Fruit fly (Drosophila melanogaster) whole organism, embryonic: Measurements from ENCODE around the gene CG9961.

Source experiments
- B-H2 ChIP-seq: fragments of 200-800 bp; sonication (Bioruptor generic); optimal IDR thresholded peaks from 2 replicates; lab custom pipeline; 2018; ENCODE audit warnings: missing biosample characterization, mild to moderate bottlenecking, missing genetic modification characterization
- CG10267 ChIP-seq: fragments of 200-800 bp; sonication (Bioruptor generic); optimal IDR thresholded peaks from 2 replicates; lab custom pipeline; 2018; ENCODE audit warnings: missing biosample characterization, mild to moderate bottlenecking, missing genetic modification characterization, moderate library complexity
- CG10431 ChIP-seq: fragments of 200-800 bp; sonication (Bioruptor generic); optimal IDR thresholded peaks from 3 replicates; lab custom pipeline; 2018; ENCODE audit warnings: missing biosample characterization, mild to moderate bottlenecking, missing genetic modification characterization
- CG12219 ChIP-seq: fragments of 200-800 bp; sonication (Bioruptor generic); optimal IDR thresholded peaks from 3 replicates; lab custom pipeline; 2018; ENCODE audit warnings: missing biosample characterization, mild to moderate bottlenecking, missing genetic modification characterization
- CG12299 ChIP-seq: fragments of 200-800 bp; sonication (Bioruptor generic); optimal IDR thresholded peaks from 2 replicates; lab custom pipeline; 2018; ENCODE audit warnings: missing biosample characterization, mild to moderate bottlenecking, missing genetic modification characterization
- CG13123 ChIP-seq: fragments of 200-800 bp; sonication (Bioruptor generic); optimal IDR thresholded peaks from 2 replicates; lab custom pipeline; 2016; ENCODE audit warnings: missing biosample characterization, missing genetic modification characterization
- CG14965 ChIP-seq: fragments of 200-800 bp; sonication (Bioruptor generic); optimal IDR thresholded peaks from 2 replicates; lab custom pipeline; 2016; ENCODE audit warnings: missing biosample characterization, missing genetic modification characterization, borderline replicate concordance
- CG15073 ChIP-seq: fragments of 200-800 bp; sonication (Bioruptor generic); optimal IDR thresholded peaks from 2 replicates; lab custom pipeline; 2016; ENCODE audit warnings: missing biosample characterization, missing genetic modification characterization
- CG1602 ChIP-seq: fragments of 200-800 bp; sonication (Bioruptor generic); optimal IDR thresholded peaks from 3 replicates; lab custom pipeline; 2016; ENCODE audit warnings: missing biosample characterization, missing genetic modification characterization
- CG17359 ChIP-seq: fragments of 200-800 bp; sonication (Bioruptor generic); optimal IDR thresholded peaks from 3 replicates; lab custom pipeline; 2018; ENCODE audit warnings: missing biosample characterization, mild to moderate bottlenecking, missing genetic modification characterization, moderate library complexity
- CG17385 ChIP-seq: fragments of 200-800 bp; sonication (Bioruptor generic); optimal IDR thresholded peaks from 3 replicates; lab custom pipeline; 2018; ENCODE audit warnings: missing biosample characterization, mild to moderate bottlenecking, missing genetic modification characterization
- CG17568 ChIP-seq: fragments of 200-800 bp; sonication (Bioruptor generic); optimal IDR thresholded peaks from 2 replicates; lab custom pipeline; 2018; ENCODE audit warnings: missing biosample characterization, mild to moderate bottlenecking, missing genetic modification characterization, moderate library complexity
- CG18619 ChIP-seq: fragments of 200-800 bp; sonication (Bioruptor generic); optimal IDR thresholded peaks from 3 replicates; lab custom pipeline; 2017; ENCODE audit warnings: missing biosample characterization, mild to moderate bottlenecking, missing genetic modification characterization
- CG2116 ChIP-seq: fragments of 200-800 bp; sonication (Bioruptor generic); optimal IDR thresholded peaks from 3 replicates; lab custom pipeline; 2018; ENCODE audit warnings: missing biosample characterization, mild to moderate bottlenecking, missing genetic modification characterization
- CG3407 ChIP-seq: fragments of 200-800 bp; sonication (Bioruptor generic); optimal IDR thresholded peaks from 2 replicates; lab custom pipeline; 2018; ENCODE audit warnings: missing biosample characterization, mild to moderate bottlenecking, missing genetic modification characterization
- CG3995 ChIP-seq: fragments of 200-800 bp; sonication (Bioruptor generic); optimal IDR thresholded peaks from 3 replicates; lab custom pipeline; 2016; ENCODE audit warnings: missing biosample characterization, missing genetic modification characterization
- CG4730 ChIP-seq: fragments of 200-800 bp; sonication (Bioruptor generic); IDR thresholded peaks from 2 replicates; pipeline ENCODE4 v1.3.6; 2022; ENCODE audit warnings: missing biosample characterization, missing genetic modification characterization
- CG6813 ChIP-seq: fragments of 200-800 bp; sonication (Bioruptor generic); optimal IDR thresholded peaks from 2 replicates; lab custom pipeline; 2017; ENCODE audit warnings: missing biosample characterization, missing genetic modification characterization, mild to moderate bottlenecking, moderate library complexity, missing genetic modification reagents
- CG7372 ChIP-seq: fragments of 200-800 bp; sonication (Bioruptor generic); IDR thresholded peaks from 2 replicates; pipeline ENCODE4 v1.3.6; 2022; ENCODE audit warnings: missing biosample characterization, missing genetic modification characterization
- CG7745 ChIP-seq: fragments of 200-800 bp; sonication (Bioruptor generic); optimal IDR thresholded peaks from 2 replicates; lab custom pipeline; 2018; ENCODE audit warnings: missing biosample characterization, mild to moderate bottlenecking, missing genetic modification characterization, moderate library complexity
- CG8089 ChIP-seq: fragments of 200-800 bp; sonication (Bioruptor generic); optimal IDR thresholded peaks from 3 replicates; lab custom pipeline; 2016; ENCODE audit warnings: missing biosample characterization, missing genetic modification characterization
- CG8765 ChIP-seq: fragments of 200-800 bp; sonication (Bioruptor generic); IDR thresholded peaks from 2 replicates; pipeline ENCODE4 v1.3.6; 2022; ENCODE audit warnings: missing biosample characterization, missing genetic modification characterization
- CTCF ChIP-seq: fragments of 200-800 bp; sonication (Bioruptor generic); optimal IDR thresholded peaks from 2 replicates; lab custom pipeline; 2017; ENCODE audit warnings: missing biosample characterization, mild to moderate bottlenecking, missing genetic modification characterization, moderate library complexity
- CrebB ChIP-seq: fragments of 200-800 bp; sonication (Bioruptor generic); optimal IDR thresholded peaks from 3 replicates; lab custom pipeline; 2018; ENCODE audit warnings: missing biosample characterization, mild to moderate bottlenecking, missing genetic modification characterization
- Dad ChIP-seq: fragments of 200-800 bp; sonication (Bioruptor generic); optimal IDR thresholded peaks from 3 replicates; lab custom pipeline; 2016; ENCODE audit warnings: missing biosample characterization, missing genetic modification characterization
- E2f2 ChIP-seq: fragments of 200-800 bp; sonication (Bioruptor generic); IDR thresholded peaks from 2 replicates; pipeline ENCODE4 v1.3.6; 2022; ENCODE audit warnings: missing biosample characterization, missing genetic modification characterization
- Elba2 ChIP-seq: fragments of 200-800 bp; sonication (Bioruptor generic); optimal IDR thresholded peaks from 3 replicates; lab custom pipeline; 2016; ENCODE audit warnings: missing biosample characterization, missing genetic modification characterization
- H15 ChIP-seq: fragments of 200-800 bp; sonication (Bioruptor generic); IDR thresholded peaks from 3 replicates; pipeline ENCODE4 v1.3.6; 2022; ENCODE audit warnings: missing biosample characterization, missing genetic modification characterization
- HmgZ ChIP-seq: fragments of 200-800 bp; sonication (Bioruptor generic); optimal IDR thresholded peaks from 2 replicates; lab custom pipeline; 2018; ENCODE audit warnings: missing biosample characterization, mild to moderate bottlenecking, missing genetic modification characterization
- Hmr ChIP-seq: fragments of 200-800 bp; sonication (Bioruptor generic); optimal IDR thresholded peaks from 3 replicates; lab custom pipeline; 2017; ENCODE audit warnings: mild to moderate bottlenecking, missing biosample characterization, missing genetic modification reagents, missing genetic modification characterization
- Lim3 ChIP-seq: fragments of 200-800 bp; sonication (Bioruptor generic); IDR thresholded peaks from 2 replicates; pipeline ENCODE4 v1.3.6; 2022; ENCODE audit warnings: missing biosample characterization, missing genetic modification characterization
- Mad ChIP-seq: fragments of 200-800 bp; sonication (Bioruptor generic); optimal IDR thresholded peaks from 2 replicates; lab custom pipeline; 2016; ENCODE audit warnings: missing biosample characterization, missing genetic modification characterization
- Opbp ChIP-seq: fragments of 200-800 bp; sonication (Bioruptor generic); IDR thresholded peaks from 3 replicates; pipeline ENCODE4 v1.3.6; 2022; ENCODE audit warnings: missing biosample characterization, missing genetic modification characterization; ENCODE audit not compliant: partially characterized antibody
- Sry-δ ChIP-seq: fragments of 200-800 bp; sonication (Bioruptor generic); optimal IDR thresholded peaks from 2 replicates; lab custom pipeline; 2016; ENCODE audit warnings: missing biosample characterization, missing genetic modification characterization
- Ssrp ChIP-seq: fragments of 200-800 bp; sonication (Bioruptor generic); optimal IDR thresholded peaks from 2 replicates; lab custom pipeline; 2018; ENCODE audit warnings: missing biosample characterization, mild to moderate bottlenecking, missing genetic modification characterization, moderate library complexity
- br ChIP-seq: fragments of >200 bp; optimal IDR thresholded peaks from 2 replicates; lab custom pipeline; 2017
- caup ChIP-seq: fragments of 200-800 bp; sonication (Bioruptor generic); optimal IDR thresholded peaks from 3 replicates; lab custom pipeline; 2017; ENCODE audit warnings: missing biosample characterization, mild to moderate bottlenecking, missing genetic modification characterization, moderate library complexity; ENCODE audit not compliant: severe bottlenecking
- cg ChIP-seq: fragments of 200-800 bp; sonication (Bioruptor generic); optimal IDR thresholded peaks from 3 replicates; lab custom pipeline; 2019; ENCODE audit warnings: missing biosample characterization, mild to moderate bottlenecking, missing genetic modification characterization, moderate library complexity
- chn ChIP-seq: fragments of 200-800 bp; sonication (Bioruptor generic); optimal IDR thresholded peaks from 2 replicates; lab custom pipeline; 2016; ENCODE audit warnings: missing biosample characterization, missing genetic modification characterization
- dimm ChIP-seq: fragments of 200-800 bp; sonication (Bioruptor generic); IDR thresholded peaks from 2 replicates; pipeline ENCODE4 v1.3.6; 2022; ENCODE audit warnings: missing biosample characterization, missing genetic modification characterization
- hbn ChIP-seq: fragments of 200-800 bp; sonication (Bioruptor generic); IDR thresholded peaks from 2 replicates; pipeline ENCODE4 v1.3.6; 2022; ENCODE audit warnings: missing biosample characterization, missing genetic modification characterization; ENCODE audit not compliant: partially characterized antibody
- nau ChIP-seq: fragments of 200-800 bp; sonication (Bioruptor generic); optimal IDR thresholded peaks from 3 replicates; lab custom pipeline; 2017; ENCODE audit warnings: missing biosample characterization, mild to moderate bottlenecking, missing genetic modification characterization, missing genetic modification reagents
- p53 ChIP-seq: fragments of 200-800 bp; sonication (Bioruptor generic); optimal IDR thresholded peaks from 2 replicates; lab custom pipeline; 2016; ENCODE audit warnings: missing biosample characterization, missing genetic modification characterization
- pho ChIP-seq: fragments of 200-800 bp; sonication (Bioruptor generic); optimal IDR thresholded peaks from 2 replicates; lab custom pipeline; 2016; ENCODE audit warnings: missing biosample characterization, missing genetic modification characterization
- rib ChIP-seq: fragments of 200-800 bp; sonication (Bioruptor generic); IDR thresholded peaks from 2 replicates; pipeline ENCODE4 v1.3.6; 2022; ENCODE audit warnings: missing biosample characterization, missing genetic modification characterization
- schlank ChIP-seq: fragments of 200-800 bp; sonication (Bioruptor generic); optimal IDR thresholded peaks from 2 replicates; lab custom pipeline; 2018; ENCODE audit warnings: missing biosample characterization, mild to moderate bottlenecking, missing genetic modification characterization
- scrt ChIP-seq: fragments of 200-800 bp; sonication (Bioruptor generic); optimal IDR thresholded peaks from 2 replicates; lab custom pipeline; 2018; ENCODE audit warnings: missing biosample characterization, mild to moderate bottlenecking, missing genetic modification characterization, moderate library complexity
- sens-2 ChIP-seq: fragments of 200-800 bp; sonication (Bioruptor generic); IDR thresholded peaks from 2 replicates; pipeline ENCODE4 v1.3.6; 2022; ENCODE audit warnings: missing biosample characterization, missing genetic modification characterization
- seq ChIP-seq: fragments of 200-800 bp; sonication (Bioruptor generic); IDR thresholded peaks from 2 replicates; pipeline ENCODE4 v1.3.6; 2022; ENCODE audit warnings: missing biosample characterization, missing genetic modification characterization
- shn ChIP-seq: fragments of 200-800 bp; sonication (Bioruptor generic); optimal IDR thresholded peaks from 3 replicates; lab custom pipeline; 2016; ENCODE audit warnings: missing biosample characterization, missing genetic modification characterization

The CG9961 gene

DNA sequence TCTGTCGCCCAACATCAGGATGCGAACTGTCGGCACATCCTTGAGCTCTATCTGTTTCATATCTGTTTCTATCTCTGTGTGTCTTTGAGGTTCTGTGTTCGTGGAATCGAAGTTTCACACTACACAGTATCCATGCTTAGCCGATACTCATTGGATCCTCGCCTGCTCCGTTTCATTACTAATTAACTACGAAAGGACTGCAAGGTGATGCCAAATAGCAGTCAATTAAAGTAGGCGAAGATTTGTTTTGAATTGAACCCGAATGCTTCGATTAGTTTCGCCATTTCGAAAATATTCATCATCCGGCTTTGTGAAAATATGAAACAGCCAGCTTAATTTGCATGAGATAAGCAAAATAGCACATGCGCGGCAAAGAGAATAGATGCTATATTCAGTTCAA, 26.9 kb upstream of the CG9961 start, which contains the start of gene CG15399:
Gene CG15399 (minus strand): TSS at position 101 of the 400 bp plus-strand sequence.
- TF ChIP-seq CG7372 (GFP tag; lab: Robert Waterston, UW): no peak
- TF ChIP-seq Dad: no peak
- no peak for TF ChIP-seq CG12299
- TF ChIP-seq CG2116 (GFP tag; lab: Kevin White, UChicago): no peak
- TF ChIP-seq cg (GFP tag; lab: Kevin White, UChicago): no peak
- no peak for TF ChIP-seq Mad
- no peak for TF ChIP-seq CG12219 (GFP tag; lab: Kevin White, UChicago)
- no peak for TF ChIP-seq H15 (GFP tag; lab: Robert Waterston, UW)
- TF ChIP-seq B-H2 (GFP tag; lab: Kevin White, UChicago): no peak
- TF ChIP-seq CG17385 (GFP tag; lab: Kevin White, UChicago): no peak

DNA sequence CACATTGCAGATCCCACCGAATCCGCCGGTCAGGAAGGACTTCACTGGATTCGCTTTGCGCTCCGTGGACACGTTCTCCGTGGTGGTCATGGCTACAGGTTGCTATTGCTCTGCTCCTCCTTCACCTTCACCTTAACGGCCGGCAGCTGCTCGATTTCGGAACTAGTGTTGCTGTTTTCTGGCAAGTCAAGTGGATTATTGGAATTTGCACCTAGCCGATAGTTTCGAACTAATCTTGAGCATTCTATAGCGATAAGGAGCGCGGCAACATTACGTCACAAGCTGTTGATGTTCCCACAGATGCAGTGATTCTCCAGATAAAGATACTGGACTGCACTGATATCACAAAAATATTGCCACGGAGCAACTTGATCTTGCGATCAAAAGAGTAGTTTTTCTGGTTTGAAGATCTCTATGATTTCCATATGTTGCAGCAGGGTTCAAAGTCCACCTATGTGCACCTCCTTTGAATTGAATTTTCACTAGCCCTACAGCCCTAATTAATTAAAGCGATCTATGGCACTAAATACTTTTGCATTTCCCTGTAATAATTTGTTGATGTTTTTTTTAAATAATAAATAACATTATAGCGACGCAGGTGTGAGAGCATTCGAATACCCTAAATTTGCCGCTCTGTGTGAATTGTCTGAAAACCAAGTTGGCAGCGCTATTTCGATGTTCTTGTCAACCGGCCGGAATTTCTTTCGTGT, 24.9 kb upstream of the CG9961 start, which contains the start of the genes colt and HINT1:
Gene colt (minus strand): TSS at position 594 of the 710 bp plus-strand sequence.
Gene HINT1 (plus strand): TSS at position 660 of the 710 bp plus-strand sequence.
- TF ChIP-seq CG14965: no peak
- TF ChIP-seq CG3407 (GFP tag; lab: Kevin White, UChicago): no peak
- no peak for TF ChIP-seq CG15073 (GFP tag; lab: Kevin White, UChicago)
- TF ChIP-seq CG3995: peak; percentile 80
- TF ChIP-seq CTCF (GFP tag; lab: Kevin White, UChicago): peak; percentile 54
- no peak for TF ChIP-seq CG17359 (tag; lab: Kevin White, UChicago)
- TF ChIP-seq E2f2 (GFP tag; lab: Robert Waterston, UW): no peak; the same call in 1 of the 2 replicates
- TF ChIP-seq seq (GFP tag; lab: Robert Waterston, UW): no peak
- no peak for TF ChIP-seq CG18619 (GFP tag; lab: Kevin White, UChicago)
- TF ChIP-seq CG1602 (GFP tag; lab: Kevin White, UChicago): no peak
- no peak for TF ChIP-seq shn
- TF ChIP-seq Hmr (GFP tag; lab: Kevin White, UChicago): no peak
- no peak for TF ChIP-seq caup (GFP tag; lab: Kevin White, UChicago)
- TF ChIP-seq Sry-δ (GFP tag; lab: Kevin White, UChicago): peak; percentile 41
- TF ChIP-seq dimm (GFP tag; lab: Robert Waterston, UW): no peak
- TF ChIP-seq sens-2: no peak
- TF ChIP-seq nau: no peak
- TF ChIP-seq Ssrp (tag; lab: Kevin White, UChicago): no peak
- no peak for TF ChIP-seq Lim3
- TF ChIP-seq p53 (GFP tag; lab: Kevin White, UChicago): no peak
- peak; percentile 50 for TF ChIP-seq HmgZ (tag; lab: Kevin White, UChicago)
- TF ChIP-seq hbn (GFP tag; lab: Robert Waterston, UW): no peak
- TF ChIP-seq CG7745 (tag; lab: Kevin White, UChicago): no peak
- TF ChIP-seq schlank (tag; lab: Kevin White, UChicago): no peak
- TF ChIP-seq scrt: peak; percentile 19
- no peak for TF ChIP-seq rib (GFP tag; lab: Robert Waterston, UW)
- no peak for TF ChIP-seq CG4730 (GFP tag; lab: Robert Waterston, UW)
- TF ChIP-seq chn (GFP tag; lab: Kevin White, UChicago): no peak
- TF ChIP-seq CG17568 (GFP tag; lab: Kevin White, UChicago): no peak
- TF ChIP-seq CG6813: no peak
- TF ChIP-seq Opbp (GFP tag; lab: Robert Waterston, UW): peak; percentile 47; the same call in 1 of the 3 replicates
- no peak for TF ChIP-seq CG8765 (GFP tag; lab: Robert Waterston, UW)
- no peak for TF ChIP-seq CG13123 (GFP tag; lab: Kevin White, UChicago)
- peak; percentile 18 for TF ChIP-seq pho (GFP tag; lab: Kevin White, UChicago)
- peak; percentile 22 for TF ChIP-seq CG10431 (GFP tag; lab: Kevin White, UChicago)
- TF ChIP-seq br (lab: Kevin White, UChicago): no peak
- TF ChIP-seq CG10267 (tag; lab: Kevin White, UChicago): peak; percentile 45
- no peak for TF ChIP-seq CG8089 (GFP tag; lab: Kevin White, UChicago)
- TF ChIP-seq Elba2 (GFP tag; lab: Kevin White, UChicago): no peak
- no peak for TF ChIP-seq CrebB (tag; lab: Kevin White, UChicago)
